Fruit fly (Drosophila melanogaster) whole organism, prepupa: Measurements from ENCODE around the gene Unr.

Experiments
- Blimp-1 ChIP-seq: fragments of 200-800 bp; sonication (Bioruptor generic); optimal IDR thresholded peaks from 3 replicates; lab custom pipeline; 2017; ENCODE audit warnings: missing biosample characterization, missing genetic modification characterization, mild to moderate bottlenecking, moderate library complexity, missing genetic modification reagents
- CG10631 ChIP-seq: fragments of 200-800 bp; sonication (Bioruptor generic); optimal IDR thresholded peaks from 2 replicates; lab custom pipeline; 2016; ENCODE audit warnings: missing biosample characterization, missing genetic modification characterization
- CG11294 ChIP-seq: fragments of 200-800 bp; sonication (Bioruptor generic); IDR thresholded peaks from 2 replicates; pipeline ENCODE4 v1.3.6; 2022; ENCODE audit warnings: missing biosample characterization, missing genetic modification characterization
- CG11902 ChIP-seq: fragments of 200-800 bp; sonication (Bioruptor generic); optimal IDR thresholded peaks from 3 replicates; lab custom pipeline; 2016; ENCODE audit warnings: missing biosample characterization, missing genetic modification characterization
- CG15336 ChIP-seq: fragments of 200-800 bp; sonication (Bioruptor generic); IDR thresholded peaks from 2 replicates; pipeline ENCODE4 v1.3.6; 2022; ENCODE audit warnings: missing biosample characterization, missing genetic modification characterization
- CG1621 ChIP-seq: fragments of 200-800 bp; sonication (Bioruptor generic); optimal IDR thresholded peaks from 3 replicates; lab custom pipeline; 2018; ENCODE audit warnings: missing biosample characterization, mild to moderate bottlenecking, missing genetic modification characterization
- CG3032 ChIP-seq: fragments of 200-800 bp; optimal IDR thresholded peaks from 2 replicates; lab custom pipeline; 2019; ENCODE audit warnings: missing biosample characterization, mild to moderate bottlenecking, missing genetic modification characterization, moderate library complexity
- CG32006 ChIP-seq: fragments of 200-800 bp; sonication (Bioruptor generic); optimal IDR thresholded peaks from 3 replicates; lab custom pipeline; 2017; ENCODE audit warnings: missing biosample characterization, mild to moderate bottlenecking, missing genetic modification characterization
- CG34406 ChIP-seq: fragments of 200-800 bp; sonication (Bioruptor generic); optimal IDR thresholded peaks from 3 replicates; lab custom pipeline; 2016; ENCODE audit warnings: missing biosample characterization, missing genetic modification characterization
- CG3919 ChIP-seq: fragments of 200-800 bp; sonication (Bioruptor generic); optimal IDR thresholded peaks from 3 replicates; lab custom pipeline; 2016; ENCODE audit warnings: missing biosample characterization, missing genetic modification characterization
- CG4318 ChIP-seq: fragments of 200-800 bp; sonication (Bioruptor generic); optimal IDR thresholded peaks from 3 replicates; lab custom pipeline; 2017; ENCODE audit warnings: missing biosample characterization, mild to moderate bottlenecking, missing genetic modification characterization
- CG6163 ChIP-seq: fragments of 200-800 bp; sonication (Bioruptor generic); IDR thresholded peaks from 3 replicates; pipeline ENCODE4 v1.3.6; 2022; ENCODE audit warnings: missing biosample characterization, missing genetic modification characterization
- CG6792 ChIP-seq: fragments of 200-800 bp; sonication (Bioruptor generic); optimal IDR thresholded peaks from 3 replicates; lab custom pipeline; 2016; ENCODE audit warnings: missing biosample characterization, missing genetic modification characterization
- CG6808 ChIP-seq: fragments of 200-800 bp; sonication (Bioruptor generic); optimal IDR thresholded peaks from 3 replicates; lab custom pipeline; 2017; ENCODE audit warnings: missing biosample characterization, missing genetic modification characterization, mild to moderate bottlenecking, moderate library complexity, missing genetic modification reagents
- CG6854 ChIP-seq: fragments of 200-800 bp; sonication (Bioruptor generic); optimal IDR thresholded peaks from 2 replicates; lab custom pipeline; 2017; ENCODE audit warnings: missing biosample characterization, mild to moderate bottlenecking, missing genetic modification characterization
- CG7368 ChIP-seq: fragments of 200-800 bp; sonication (Bioruptor generic); optimal IDR thresholded peaks from 3 replicates; lab custom pipeline; 2016; ENCODE audit warnings: missing biosample characterization, missing genetic modification characterization
- CG8119 ChIP-seq: fragments of 200-800 bp; sonication (Bioruptor generic); IDR thresholded peaks from 3 replicates; pipeline ENCODE4 v1.3.6; 2022; ENCODE audit warnings: missing biosample characterization, missing genetic modification characterization
- CG8319 ChIP-seq: fragments of 200-800 bp; sonication (Bioruptor generic); optimal IDR thresholded peaks from 3 replicates; lab custom pipeline; 2016; ENCODE audit warnings: missing biosample characterization, missing genetic modification characterization
- CG8632 ChIP-seq: fragments of 200-800 bp; sonication (Bioruptor generic); optimal IDR thresholded peaks from 3 replicates; lab custom pipeline; 2016; ENCODE audit warnings: missing biosample characterization, missing genetic modification characterization
- CG9139 ChIP-seq: fragments of 200-800 bp; sonication (Bioruptor generic); optimal IDR thresholded peaks from 3 replicates; lab custom pipeline; 2017; ENCODE audit warnings: missing biosample characterization, mild to moderate bottlenecking, missing genetic modification characterization
- Eip78C ChIP-seq: fragments of 200-800 bp; sonication (Bioruptor generic); peaks from one replicate; lab custom pipeline; 2016; ENCODE audit warnings: missing biosample characterization, missing genetic modification characterization
- Eip93F ChIP-seq: fragments of 200-800 bp; sonication (Bioruptor generic); optimal IDR thresholded peaks from 2 replicates; lab custom pipeline; 2016; ENCODE audit warnings: missing biosample characterization, mild to moderate bottlenecking, missing genetic modification characterization
- Ets21C ChIP-seq: fragments of 200-800 bp; sonication (Bioruptor generic); optimal IDR thresholded peaks from 3 replicates; lab custom pipeline; 2016; ENCODE audit warnings: missing biosample characterization, missing genetic modification characterization
- Ets96B ChIP-seq: fragments of 200-800 bp; optimal IDR thresholded peaks from 2 replicates; lab custom pipeline; 2019; ENCODE audit warnings: missing biosample characterization, mild to moderate bottlenecking, missing genetic modification characterization, moderate library complexity
- Gug ChIP-seq: fragments of 200-800 bp; sonication (Bioruptor generic); IDR thresholded peaks from 2 replicates; pipeline ENCODE4 v1.3.6; 2022; ENCODE audit warnings: missing biosample characterization, missing genetic modification characterization
- Hr38 ChIP-seq: sonication (Bioruptor generic); optimal IDR thresholded peaks from 2 replicates; lab custom pipeline; 2016; ENCODE audit warnings: missing biosample characterization, missing genetic modification characterization
- Hr39 ChIP-seq: fragments of 200-800 bp; sonication (Bioruptor generic); optimal IDR thresholded peaks from 2 replicates; lab custom pipeline; 2016; ENCODE audit warnings: missing biosample characterization, missing genetic modification characterization
- Hr4 ChIP-seq: fragments of 200-800 bp; sonication (Bioruptor generic); optimal IDR thresholded peaks from 3 replicates; lab custom pipeline; 2016; ENCODE audit warnings: missing biosample characterization, missing genetic modification characterization
- Lpt ChIP-seq: fragments of 200-800 bp; sonication (Bioruptor generic); optimal IDR thresholded peaks from 3 replicates; lab custom pipeline; 2016; ENCODE audit warnings: missing biosample characterization, missing genetic modification characterization
- Met ChIP-seq: fragments of 200-800 bp; sonication (Bioruptor generic); optimal IDR thresholded peaks from 3 replicates; lab custom pipeline; 2016; ENCODE audit warnings: missing biosample characterization, missing genetic modification characterization
- OdsH ChIP-seq: fragments of 200-800 bp; sonication (Bioruptor generic); optimal IDR thresholded peaks from 3 replicates; lab custom pipeline; 2016; ENCODE audit warnings: missing biosample characterization, missing genetic modification characterization
- Smox ChIP-seq: fragments of 200-800 bp; sonication (Bioruptor generic); optimal IDR thresholded peaks from 3 replicates; lab custom pipeline; 2016; ENCODE audit warnings: missing biosample characterization, missing genetic modification characterization
- Sox14 ChIP-seq: fragments of 200-800 bp; sonication (Bioruptor generic); optimal IDR thresholded peaks from 3 replicates; lab custom pipeline; 2016; ENCODE audit warnings: missing biosample characterization, missing genetic modification characterization
- Sox15 ChIP-seq: fragments of 200-800 bp; sonication (Bioruptor generic); optimal IDR thresholded peaks from 3 replicates; lab custom pipeline; 2016; ENCODE audit warnings: missing biosample characterization, missing genetic modification characterization
- acj6 ChIP-seq: fragments of 200-800 bp; sonication (Bioruptor generic); optimal IDR thresholded peaks from 3 replicates; lab custom pipeline; 2016; ENCODE audit warnings: missing biosample characterization, missing genetic modification characterization
- cyc ChIP-seq: fragments of 200-800 bp; sonication (Bioruptor generic); optimal IDR thresholded peaks from 3 replicates; lab custom pipeline; 2016; ENCODE audit warnings: missing biosample characterization, missing genetic modification characterization
- dac ChIP-seq: fragments of 200-800 bp; sonication (Bioruptor generic); optimal IDR thresholded peaks from 2 replicates; lab custom pipeline; 2017; ENCODE audit warnings: missing biosample characterization, mild to moderate bottlenecking, missing genetic modification characterization
- eg ChIP-seq: fragments of 200-800 bp; sonication (Bioruptor generic); IDR thresholded peaks from 3 replicates; pipeline ENCODE4 v1.3.6; 2022; ENCODE audit warnings: missing biosample characterization, missing genetic modification characterization
- esn ChIP-seq: fragments of 200-800 bp; sonication (Bioruptor generic); optimal IDR thresholded peaks from 2 replicates; lab custom pipeline; 2016; ENCODE audit warnings: missing biosample characterization, mild to moderate bottlenecking, missing genetic modification characterization, moderate library complexity
- fd85E ChIP-seq: fragments of 200-800 bp; sonication (Bioruptor generic); optimal IDR thresholded peaks from 3 replicates; lab custom pipeline; 2016; ENCODE audit warnings: missing biosample characterization, missing genetic modification characterization
- fkh ChIP-seq: fragments of 200-800 bp; sonication (Bioruptor generic); optimal IDR thresholded peaks from 3 replicates; lab custom pipeline; 2017; ENCODE audit warnings: missing biosample characterization, mild to moderate bottlenecking, missing genetic modification characterization, moderate library complexity
- lz ChIP-seq: fragments of 200-800 bp; sonication (Bioruptor generic); optimal IDR thresholded peaks from 3 replicates; lab custom pipeline; 2016; ENCODE audit warnings: missing biosample characterization, missing genetic modification characterization
- net ChIP-seq: fragments of 200-800 bp; sonication (Bioruptor generic); optimal IDR thresholded peaks from 3 replicates; lab custom pipeline; 2016; ENCODE audit warnings: missing biosample characterization, missing genetic modification characterization
- salr ChIP-seq, 2 experiments: fragments of 200-800 bp; sonication (Bioruptor generic); optimal IDR thresholded peaks; 3 replicates each; lab custom pipeline; 2016 to 2018; ENCODE audit warnings: missing biosample characterization in 2 of 2, missing genetic modification characterization in 2 of 2, mild to moderate bottlenecking in 1 of 2
- ss ChIP-seq, 2 experiments: fragments of 200-800 bp; sonication (Bioruptor generic); optimal IDR thresholded peaks; 2 replicates in 1 of 2; 3 replicates in 1 of 2; lab custom pipeline; 2017 to 2018; ENCODE audit warnings: mild to moderate bottlenecking in 2 of 2, missing biosample characterization in 2 of 2, missing genetic modification characterization in 2 of 2, moderate library complexity in 1 of 2
- topi ChIP-seq: fragments of 200-800 bp; sonication (Bioruptor generic); optimal IDR thresholded peaks from 3 replicates; lab custom pipeline; 2016; ENCODE audit warnings: missing biosample characterization, missing genetic modification characterization

Unr gene

dm6 chr3L:8424831-8425336 lies 17.3 kb downstream of the Unr start, which contains the start of gene Cbl:
TSS of gene Cbl (plus strand) at chr3L:8424954.
- TF ChIP-seq esn (GFP tag; lab: Kevin White, UChicago) (peak; percentile 17), Eip93F (GFP tag; lab: Kevin White, UChicago) (no peak), topi (GFP tag; lab: Kevin White, UChicago) (no peak), Hr38 (GFP tag; lab: Kevin White, UChicago) (no peak), eg (GFP tag; lab: Robert Waterston, UW) (no peak), CG11902 (GFP tag; lab: Kevin White, UChicago) (no peak), salr (GFP tag; optimal IDR thresholded peaks at IDR 0.05; lab: Kevin White, UChicago) (no peak), CG6854 (GFP tag; lab: Kevin White, UChicago) (peak; percentile 60), CG6163 (GFP tag; lab: Robert Waterston, UW) (no peak), CG3032 (tag; lab: Kevin White, UChicago) (peak; percentile 24), CG7368 (GFP tag; lab: Kevin White, UChicago) (no peak), Eip78C (GFP tag; lab: Kevin White, UChicago) (peak; percentile 66), Lpt (no peak), Sox14 (GFP tag; lab: Kevin White, UChicago) (peak; percentile 22)

- TF ChIP-seq CG34406 (GFP tag; lab: Kevin White, UChicago) (peak; percentile 25), OdsH (GFP tag; lab: Kevin White, UChicago) (peak; percentile 51), CG8632 (GFP tag; lab: Kevin White, UChicago) (peak; percentile 2), CG9139 (GFP tag; lab: Kevin White, UChicago) (no peak), Smox (GFP tag; lab: Kevin White, UChicago) (no peak), CG8319 (GFP tag; lab: Kevin White, UChicago) (no peak), Hr39 (GFP tag; lab: Kevin White, UChicago) (no peak), fd85E (GFP tag; lab: Kevin White, UChicago) (no peak), CG15336 (GFP tag; lab: Robert Waterston, UW) (peak; percentile 40; the same call in 1 of the 2 replicates), net (GFP tag; lab: Kevin White, UChicago) (peak; percentile 34), Met (GFP tag; lab: Kevin White, UChicago) (no peak), CG3032 (tag; lab: Kevin White, UChicago) (peak; percentile 3), CG32006 (GFP tag; lab: Kevin White, UChicago) (peak; percentile 90), CG6792 (GFP tag; lab: Kevin White, UChicago) (no peak), Blimp-1 (GFP tag; lab: Kevin White, UChicago) (no peak), CG10631 (no peak), Ets21C (GFP tag; lab: Kevin White, UChicago) (no peak), ss (GFP tag; optimal IDR thresholded peaks at IDR 0.05; lab: Kevin White, UChicago) (no peak), Eip78C (GFP tag; lab: Kevin White, UChicago) (peak; percentile 85), Hr4 (GFP tag; lab: Kevin White, UChicago) (peak; percentile 65), CG3919 (peak; percentile 23), CG11294 (GFP tag; lab: Robert Waterston, UW) (no peak), cyc (GFP tag; lab: Kevin White, UChicago) (no peak), lz (GFP tag; lab: Kevin White, UChicago) (no peak), fkh (GFP tag; lab: Kevin White, UChicago) (no peak), CG6808 (GFP tag; lab: Kevin White, UChicago) (no peak), Lpt (no peak), CG7368 (GFP tag; lab: Kevin White, UChicago) (no peak), Sox15 (GFP tag; lab: Kevin White, UChicago) (no peak), CG1621 (tag; lab: Kevin White, UChicago) (no peak), eg (GFP tag; lab: Robert Waterston, UW) (no peak), dac (peak; percentile 14), salr (GFP tag; optimal IDR thresholded peaks at IDR 0.05; lab: Kevin White, UChicago) (peak in 1 of 2 experiments; percentile 67), CG8119 (0 out of 3 replicates have a peak, but pooled peaks have one; percentile 22), Gug (GFP tag; lab: Robert Waterston, UW) (no peak), acj6 (GFP tag; lab: Kevin White, UChicago) (peak; percentile 15), Ets96B (tag; lab: Kevin White, UChicago) (peak; percentile 5), esn (GFP tag; lab: Kevin White, UChicago) (no peak), Eip93F (GFP tag; lab: Kevin White, UChicago) (no peak), CG4318 (GFP tag; lab: Kevin White, UChicago) (peak; percentile 85)
Measured at dm6 chr3L:8423156-8423555, 19.0 kb downstream of the Unr start.
